Worm (Caenorhabditis elegans): Measurements from ENCODE around the gene ZK1055.4.
"Not testable (repeated sequence)": the region's sequence is repeated elsewhere in the genome, so short reads cannot be mapped to it uniquely, and the experiment has no call there.

The ZK1055.4 gene

ce11 chrV:6581762-6582161 is at the start of gene ZK1055.4:
Gene ZK1055.4 (plus strand): TSS chrV:6582062.
- TF ChIP-seq ceh-36, B0310.2, hnd-1 (tag; optimal IDR thresholded peaks at IDR 0.05): not testable (repeated sequence)

- no peak for TF ChIP-seq tra-4 (tag; optimal IDR thresholded peaks at IDR 0.05)
- TF ChIP-seq hnd-1 (tag; optimal IDR thresholded peaks at IDR 0.05) = no peak
- TF ChIP-seq ets-7 (tag; optimal IDR thresholded peaks at IDR 0.05) = no peak
- TF ChIP-seq tbx-37 (GFP tag; conservative IDR thresholded peaks at IDR 0.05) = no peak
- no peak for TF ChIP-seq ama-1 (optimal IDR thresholded peaks at IDR 0.05)
- TF ChIP-seq aly-1 (tag; optimal IDR thresholded peaks at IDR 0.05) = no peak
- no peak for TF ChIP-seq scrt-1 (GFP tag; IDR thresholded peaks at IDR 0.05)
- no peak for TF ChIP-seq ceh-36 (tag; optimal IDR thresholded peaks at IDR 0.05)
- TF ChIP-seq ceh-13 (GFP tag; optimal IDR thresholded peaks at IDR 0.05) = no peak
- TF ChIP-seq F13C5.2 (tag; optimal IDR thresholded peaks at IDR 0.05) = no peak
- TF ChIP-seq hmbx-1 (tag; optimal IDR thresholded peaks at IDR 0.05) = no peak
- no peak for TF ChIP-seq B0310.2 (tag; optimal IDR thresholded peaks at IDR 0.05)
- TF ChIP-seq tbx-11 (GFP tag; IDR thresholded peaks at IDR 0.05) = no peak
Measured at ce11 chrV:6533030-6533429, 48.8 kb upstream of the ZK1055.4 start, which contains the start of gene hpo-26. Gene hpo-26 (minus strand): TSS chrV:6533060.

- no peak for TF ChIP-seq hnd-1 (tag; optimal IDR thresholded peaks at IDR 0.05)
- TF ChIP-seq hmg-4 (GFP tag; optimal IDR thresholded peaks at IDR 0.05) = peak; percentile 17
- TF ChIP-seq B0310.2 (tag; optimal IDR thresholded peaks at IDR 0.05) = no peak
- TF ChIP-seq aly-1 (tag; optimal IDR thresholded peaks at IDR 0.05) = peak; percentile 5
- no peak for TF ChIP-seq ets-7 (tag; optimal IDR thresholded peaks at IDR 0.05)
Measured at ce11 chrV:6538323-6538722, 43.5 kb upstream of the ZK1055.4 start.

- no peak for TF ChIP-seq B0310.2 (tag; optimal IDR thresholded peaks at IDR 0.05)
- peak; percentile 11 for TF ChIP-seq hmg-4 (GFP tag; optimal IDR thresholded peaks at IDR 0.05)
- TF ChIP-seq pes-1 (GFP tag; IDR thresholded peaks at IDR 0.05) = no peak
Measured at ce11 chrV:6541875-6542274, 40.0 kb upstream of the ZK1055.4 start.

ce11 chrV:6544999-6545398 is 36.9 kb upstream of the ZK1055.4 start:
- no peak for TF ChIP-seq hnd-1 (tag; optimal IDR thresholded peaks at IDR 0.05)
- TF ChIP-seq hmg-4 (GFP tag; optimal IDR thresholded peaks at IDR 0.05) = peak; percentile 35

ce11 chrV:6546450-6547171 is 35.3 kb upstream of the ZK1055.4 start, which contains the start of gene dre-1:
Gene dre-1 (minus strand): TSS chrV:6546500.
- no peak for TF ChIP-seq hmg-4 (GFP tag; optimal IDR thresholded peaks at IDR 0.05)
- TF ChIP-seq ceh-36 (tag; optimal IDR thresholded peaks at IDR 0.05) = no peak
- no peak for TF ChIP-seq ama-1 (optimal IDR thresholded peaks at IDR 0.05)
- TF ChIP-seq tbx-11 (GFP tag; IDR thresholded peaks at IDR 0.05) = no peak
- TF ChIP-seq pes-1 (GFP tag; IDR thresholded peaks at IDR 0.05) = no peak
- TF ChIP-seq F13C5.2 (tag; optimal IDR thresholded peaks at IDR 0.05) = no peak
- TF ChIP-seq B0310.2 (tag; optimal IDR thresholded peaks at IDR 0.05) = no peak
- no peak for TF ChIP-seq scrt-1 (GFP tag; IDR thresholded peaks at IDR 0.05)
- no peak for TF ChIP-seq tra-4 (tag; optimal IDR thresholded peaks at IDR 0.05)
- TF ChIP-seq ets-7 (tag; optimal IDR thresholded peaks at IDR 0.05) = no peak
- TF ChIP-seq aly-1 (tag; optimal IDR thresholded peaks at IDR 0.05) = no peak
- TF ChIP-seq flt-1 (GFP tag; IDR thresholded peaks at IDR 0.05) = no peak
- TF ChIP-seq tbx-37 (GFP tag; conservative IDR thresholded peaks at IDR 0.05) = no peak
- no peak for TF ChIP-seq hmbx-1 (tag; optimal IDR thresholded peaks at IDR 0.05)
- TF ChIP-seq ceh-13 (GFP tag; optimal IDR thresholded peaks at IDR 0.05) = no peak
- no peak for TF ChIP-seq sea-1 (GFP tag; conservative IDR thresholded peaks at IDR 0.05)
- no peak for TF ChIP-seq hnd-1 (tag; optimal IDR thresholded peaks at IDR 0.05)

ce11 chrV:6548309-6548708 is 33.6 kb upstream of the ZK1055.4 start:
- no peak for TF ChIP-seq flt-1 (GFP tag; IDR thresholded peaks at IDR 0.05)
- no peak for TF ChIP-seq tbx-11 (GFP tag; IDR thresholded peaks at IDR 0.05)
- no peak for TF ChIP-seq hmbx-1 (tag; optimal IDR thresholded peaks at IDR 0.05)
- TF ChIP-seq hnd-1 (tag; optimal IDR thresholded peaks at IDR 0.05) = no peak
- no peak for TF ChIP-seq hmg-4 (GFP tag; optimal IDR thresholded peaks at IDR 0.05)
- no peak for TF ChIP-seq F13C5.2 (tag; optimal IDR thresholded peaks at IDR 0.05)
- TF ChIP-seq tra-4 (tag; optimal IDR thresholded peaks at IDR 0.05) = no peak
- TF ChIP-seq aly-1 (tag; optimal IDR thresholded peaks at IDR 0.05) = no peak
- no peak for TF ChIP-seq B0310.2 (tag; optimal IDR thresholded peaks at IDR 0.05)
- TF ChIP-seq ama-1 (optimal IDR thresholded peaks at IDR 0.05) = no peak
- TF ChIP-seq scrt-1 (GFP tag; IDR thresholded peaks at IDR 0.05) = no peak
- TF ChIP-seq pes-1 (GFP tag; IDR thresholded peaks at IDR 0.05) = no peak
- no peak for TF ChIP-seq ets-7 (tag; optimal IDR thresholded peaks at IDR 0.05)
- no peak for TF ChIP-seq sea-1 (GFP tag; conservative IDR thresholded peaks at IDR 0.05)
- TF ChIP-seq ceh-13 (GFP tag; optimal IDR thresholded peaks at IDR 0.05) = no peak
- no peak for TF ChIP-seq tbx-37 (GFP tag; conservative IDR thresholded peaks at IDR 0.05)
- TF ChIP-seq ceh-36 (tag; optimal IDR thresholded peaks at IDR 0.05) = no peak

DNA sequence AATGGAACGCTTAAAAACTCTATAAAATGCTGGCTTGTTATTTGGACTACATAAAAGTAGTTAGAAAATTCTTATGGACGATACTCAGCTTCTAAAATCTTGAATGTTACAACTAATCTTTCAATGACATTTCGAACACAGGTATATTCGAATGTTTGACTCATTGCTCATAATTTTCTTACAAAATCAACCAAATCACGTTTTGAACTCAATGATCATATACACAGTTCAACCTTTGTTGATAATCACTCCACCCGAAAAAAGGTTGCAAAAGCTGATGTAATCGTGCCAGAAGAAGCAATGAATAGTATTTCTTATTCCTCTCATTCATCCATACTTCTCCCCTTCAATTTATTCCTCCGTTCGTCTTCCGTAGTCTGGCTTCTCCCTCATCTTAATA is 32.7 kb upstream of the ZK1055.4 start, which contains the start of gene K04A8.20:
Gene K04A8.20, plus strand, starts transcription at position 301 of the 400 bp plus-strand sequence.
- TF ChIP-seq tbx-37 (GFP tag; conservative IDR thresholded peaks at IDR 0.05) = no peak
- no peak for TF ChIP-seq aly-1 (tag; optimal IDR thresholded peaks at IDR 0.05)
- no peak for TF ChIP-seq ama-1 (optimal IDR thresholded peaks at IDR 0.05)
- TF ChIP-seq F13C5.2 (tag; optimal IDR thresholded peaks at IDR 0.05) = no peak
- no peak for TF ChIP-seq hnd-1 (tag; optimal IDR thresholded peaks at IDR 0.05)
- no peak for TF ChIP-seq ets-7 (tag; optimal IDR thresholded peaks at IDR 0.05)
